Worm (Caenorhabditis elegans) whole organism, L3 larva: ENCODE measurements around the gene prx-5.

Experiments
- R02D3.7 ChIP-seq: fragments of 150-350 bp; optimal IDR thresholded peaks from 2 replicates; lab custom pipeline; 2014; ENCODE audit warnings: missing biosample characterization, missing genetic modification characterization
- ZK546.5 ChIP-seq: sonication (generic microtip); optimal IDR thresholded peaks from 2 replicates; lab custom pipeline; 2017; ENCODE audit warnings: missing biosample characterization, missing genetic modification characterization
- aly-2 ChIP-seq: fragments of 150-350 bp; optimal IDR thresholded peaks from 2 replicates; lab custom pipeline; 2014; ENCODE audit warnings: missing biosample characterization, missing genetic modification characterization
- ama-1 ChIP-seq: fragments of 150-350 bp; optimal IDR thresholded peaks from 2 replicates; lab custom pipeline; 2018
- daf-12 ChIP-seq: fragments of 150-350 bp; optimal IDR thresholded peaks from 2 replicates; lab custom pipeline; 2014; ENCODE audit warnings: missing biosample characterization, missing genetic modification reagents, missing genetic modification characterization
- egl-27 ChIP-seq: sonication (generic microtip); optimal IDR thresholded peaks from 4 replicates; lab custom pipeline; 2017; ENCODE audit warnings: missing biosample characterization, missing genetic modification reagents, missing genetic modification characterization
- egl-5 ChIP-seq: fragments of 150-350 bp; optimal IDR thresholded peaks from 2 replicates; lab custom pipeline; 2017; ENCODE audit warnings: missing biosample characterization, missing genetic modification reagents, missing genetic modification characterization, inconsistent platforms
- elt-2 ChIP-seq: sonication (generic microtip); optimal IDR thresholded peaks from 2 replicates; lab custom pipeline; 2016; ENCODE audit warnings: missing genetic modification reagents, mild to moderate bottlenecking, missing genetic modification characterization, missing compliant biosample characterization
- elt-3 ChIP-seq, 3 experiments: fragments of 150-350 bp in 1 of 3; sonication (generic microtip) in 2 of 3; optimal IDR thresholded peaks; 2 replicates in 2 of 3; 4 replicates in 1 of 3; lab custom pipeline; 2014 to 2017; ENCODE audit warnings: missing biosample characterization in 3 of 3, missing genetic modification characterization in 3 of 3
- fkh-10 ChIP-seq: sonication (generic microtip); optimal IDR thresholded peaks from 2 replicates; lab custom pipeline; 2017; ENCODE audit warnings: missing biosample characterization, missing genetic modification reagents, missing genetic modification characterization
- fkh-2 ChIP-seq: fragments of 150-350 bp; optimal IDR thresholded peaks from 2 replicates; lab custom pipeline; 2014; ENCODE audit warnings: missing biosample characterization, missing genetic modification reagents, missing genetic modification characterization
- fos-1 ChIP-seq: fragments of 150-350 bp; optimal IDR thresholded peaks from 2 replicates; lab custom pipeline; 2014; ENCODE audit warnings: missing biosample characterization, missing genetic modification characterization
- hmg-11 ChIP-seq: sonication (generic microtip); optimal IDR thresholded peaks from 2 replicates; lab custom pipeline; 2016; ENCODE audit warnings: missing genetic modification characterization, missing compliant biosample characterization
- jun-1 ChIP-seq: fragments of 150-350 bp; optimal IDR thresholded peaks from 2 replicates; lab custom pipeline; 2014; ENCODE audit warnings: missing biosample characterization, missing genetic modification reagents, missing genetic modification characterization
- lin-39 ChIP-seq: fragments of 150-350 bp; optimal IDR thresholded peaks from 2 replicates; lab custom pipeline; 2018; ENCODE audit warnings: missing biosample characterization, missing genetic modification reagents, missing genetic modification characterization
- lsy-12 ChIP-seq: sonication (generic microtip); optimal IDR thresholded peaks from 2 replicates; lab custom pipeline; 2016; ENCODE audit warnings: mild to moderate bottlenecking, missing genetic modification characterization, missing compliant biosample characterization
- mdl-1 ChIP-seq: fragments of 150-350 bp; optimal IDR thresholded peaks from 2 replicates; lab custom pipeline; 2014; ENCODE audit warnings: missing biosample characterization, missing genetic modification characterization
- nfya-1 ChIP-seq: sonication (generic microtip); optimal IDR thresholded peaks from 2 replicates; lab custom pipeline; 2017; ENCODE audit warnings: missing genetic modification characterization, mild to moderate bottlenecking, missing compliant biosample characterization, antibody characterized with exemption, moderate library complexity; ENCODE audit not compliant: insufficient read depth
- nhr-11 ChIP-seq: fragments of 150-350 bp; optimal IDR thresholded peaks from 2 replicates; lab custom pipeline; 2014; ENCODE audit warnings: missing biosample characterization, missing genetic modification characterization
- nhr-12 ChIP-seq: fragments of 150-350 bp; optimal IDR thresholded peaks from 2 replicates; lab custom pipeline; 2014; ENCODE audit warnings: missing biosample characterization, missing genetic modification characterization
- nhr-23 ChIP-seq: fragments of 150-350 bp; optimal IDR thresholded peaks from 2 replicates; lab custom pipeline; 2014; ENCODE audit warnings: missing biosample characterization, missing genetic modification reagents, missing genetic modification characterization
- nhr-237 ChIP-seq: fragments of 150-350 bp; optimal IDR thresholded peaks from 2 replicates; lab custom pipeline; 2014; ENCODE audit warnings: missing biosample characterization, missing genetic modification characterization
- nhr-25 ChIP-seq: sonication (generic microtip); optimal IDR thresholded peaks from 2 replicates; lab custom pipeline; 2017; ENCODE audit warnings: missing biosample characterization, missing genetic modification characterization
- nhr-43 ChIP-seq: sonication (generic microtip); optimal IDR thresholded peaks from 2 replicates; lab custom pipeline; 2016; ENCODE audit warnings: mild to moderate bottlenecking, missing genetic modification characterization, missing compliant biosample characterization; ENCODE audit not compliant: poor library complexity, severe bottlenecking
- nhr-76 ChIP-seq: fragments of 150-350 bp; sonication (generic microtip); optimal IDR thresholded peaks from 5 replicates; lab custom pipeline; 2014; ENCODE audit warnings: missing biosample characterization, missing genetic modification characterization
- pha-4 ChIP-seq: fragments of 150-350 bp; optimal IDR thresholded peaks from 2 replicates; lab custom pipeline; 2014; ENCODE audit warnings: missing biosample characterization, missing genetic modification reagents, missing genetic modification characterization
- pqm-1 ChIP-seq: fragments of 150-350 bp; optimal IDR thresholded peaks from 2 replicates; lab custom pipeline; 2017; ENCODE audit warnings: missing biosample characterization, missing genetic modification characterization, inconsistent platforms
- skn-1 ChIP-seq: fragments of 150-350 bp; optimal IDR thresholded peaks from 2 replicates; lab custom pipeline; 2014; ENCODE audit warnings: missing biosample characterization, missing genetic modification characterization
- snpc-4 ChIP-seq: fragments of 150-350 bp; optimal IDR thresholded peaks from 2 replicates; lab custom pipeline; 2014; ENCODE audit warnings: missing biosample characterization, missing genetic modification characterization
- tbx-2 ChIP-seq: sonication (generic microtip); optimal IDR thresholded peaks from 2 replicates; lab custom pipeline; 2016; ENCODE audit warnings: mild to moderate bottlenecking, missing genetic modification characterization, missing compliant biosample characterization
- unc-39 ChIP-seq: sonication (generic microtip); optimal IDR thresholded peaks from 4 replicates; lab custom pipeline; 2017; ENCODE audit warnings: missing biosample characterization, missing genetic modification characterization
- unc-62 ChIP-seq: fragments of 150-350 bp; sonication (generic microtip); optimal IDR thresholded peaks from 4 replicates; lab custom pipeline; 2014; ENCODE audit warnings: missing biosample characterization, missing genetic modification reagents, missing genetic modification characterization
- zag-1 ChIP-seq: fragments of 150-350 bp; optimal IDR thresholded peaks from 2 replicates; lab custom pipeline; 2014; ENCODE audit warnings: missing biosample characterization, missing genetic modification characterization
- ztf-4 ChIP-seq: fragments of 150-350 bp; optimal IDR thresholded peaks from 2 replicates; lab custom pipeline; 2014; ENCODE audit warnings: missing biosample characterization, missing genetic modification characterization

Gene prx-5

ce11 chrII:8744555-8745448 is 40.2 kb downstream of the prx-5 start:
- peak; percentile 3 for TF ChIP-seq pqm-1 (tag; lab: Kevin White, UChicago)
- peak; percentile 24 for TF ChIP-seq elt-2 (tag; lab: Kevin White, UChicago)
- TF ChIP-seq fkh-10 (GFP tag; lab: Kevin White, UChicago), result no peak
- no peak for TF ChIP-seq aly-2 (tag; lab: Kevin White, UChicago)
- TF ChIP-seq nhr-43 (tag; lab: Kevin White, UChicago), result peak; percentile 36
- TF ChIP-seq daf-12, result no peak
- peak; percentile 67 for TF ChIP-seq nhr-23 (tag; lab: Kevin White, UChicago)
- peak; percentile 37 for TF ChIP-seq nfya-1 (tag; lab: Kevin White, UChicago)
- peak; percentile 20 for TF ChIP-seq jun-1 (tag; lab: Kevin White, UChicago)
- peak; percentile 41 for TF ChIP-seq pha-4 (tag; lab: Kevin White, UChicago)
- peak; percentile 47 for TF ChIP-seq lin-39 (tag; lab: Kevin White, UChicago)
- peak; percentile 85 for TF ChIP-seq nhr-25 (tag; lab: Kevin White, UChicago)
- TF ChIP-seq mdl-1 (tag; lab: Kevin White, UChicago), result peak; percentile 14
- no peak for TF ChIP-seq nhr-12 (tag; lab: Kevin White, UChicago)
- peak; percentile 4 for TF ChIP-seq ztf-4 (tag; lab: Kevin White, UChicago)
- peak; percentile 96 for TF ChIP-seq ama-1 (lab: Kevin White, UChicago)

ce11 chrII:8745449-8746297 is 41.0 kb downstream of the prx-5 start:
- TF ChIP-seq nhr-43 (tag; lab: Kevin White, UChicago) (peak; percentile 72), pha-4 (tag; lab: Kevin White, UChicago) (peak; percentile 58), pqm-1 (tag; lab: Kevin White, UChicago) (no peak), nhr-11 (no peak), ama-1 (lab: Kevin White, UChicago) (peak; percentile 97), snpc-4 (tag; lab: Kevin White, UChicago) (no peak), hmg-11 (no peak), nhr-23 (tag; lab: Kevin White, UChicago) (no peak), egl-5 (tag; lab: Kevin White, UChicago) (no peak), zag-1 (no peak), skn-1 (no peak), egl-27 (tag; lab: Kevin White, UChicago) (no peak), unc-39 (tag; lab: Kevin White, UChicago) (no peak), elt-2 (tag; lab: Kevin White, UChicago) (no peak), ZK546.5 (no peak), nhr-25 (tag; lab: Kevin White, UChicago) (peak; percentile 6), fos-1 (no peak)

ce11 chrII:8746298-8746775 is 41.7 kb downstream of the prx-5 start:
- TF ChIP-seq fkh-2 (tag; lab: Kevin White, UChicago) (no peak), nhr-25 (tag; lab: Kevin White, UChicago) (peak; percentile 79), ama-1 (lab: Kevin White, UChicago) (peak; percentile 92), lin-39 (tag; lab: Kevin White, UChicago) (peak; percentile 32), nhr-43 (tag; lab: Kevin White, UChicago) (peak; percentile 69), ztf-4 (tag; lab: Kevin White, UChicago) (peak; percentile 20), lsy-12 (tag; lab: Kevin White, UChicago) (no peak)

- TF ChIP-seq mdl-1 (tag; lab: Kevin White, UChicago), result no peak
- TF ChIP-seq lsy-12 (tag; lab: Kevin White, UChicago), result peak; percentile 55
- TF ChIP-seq snpc-4 (tag; lab: Kevin White, UChicago), result no peak
- peak; percentile 92 for TF ChIP-seq nhr-25 (tag; lab: Kevin White, UChicago)
- peak; percentile 33 for TF ChIP-seq nhr-76
- TF ChIP-seq R02D3.7 (tag; lab: Kevin White, UChicago), result peak; percentile 30
- TF ChIP-seq lin-39 (tag; lab: Kevin White, UChicago), result peak; percentile 52
- peak; percentile 46 for TF ChIP-seq nfya-1 (tag; lab: Kevin White, UChicago)
- TF ChIP-seq elt-3 (tag; optimal IDR thresholded peaks at IDR 0.05; lab: Kevin White, UChicago), result peak in 1 of 3 experiments; percentile 72
- peak; percentile 99 for TF ChIP-seq ama-1 (lab: Kevin White, UChicago)
- peak; percentile 78 for TF ChIP-seq ztf-4 (tag; lab: Kevin White, UChicago)
- peak; percentile 27 for TF ChIP-seq unc-62
- peak; percentile 42 for TF ChIP-seq nhr-23 (tag; lab: Kevin White, UChicago)
- no peak for TF ChIP-seq zag-1
- TF ChIP-seq elt-2 (tag; lab: Kevin White, UChicago), result peak; percentile 60
- peak; percentile 21 for TF ChIP-seq hmg-11
- TF ChIP-seq nhr-43 (tag; lab: Kevin White, UChicago), result peak; percentile 95
- TF ChIP-seq tbx-2, result peak; percentile 70
- no peak for TF ChIP-seq nhr-237
Observed at ce11 chrII:8747246-8747938, 42.8 kb downstream of the prx-5 start.
